Fruit fly (Drosophila melanogaster): ENCODE measurements around the gene Pten.

- TF ChIP-seq hth (optimal IDR thresholded peaks at IDR 0.05) (no peak), CG32772 (GFP tag; IDR thresholded peaks at IDR 0.05) (no peak), sna (GFP tag; IDR thresholded peaks at IDR 0.05; ENCODE audit: partially characterized antibody) (no peak)
Observed at dm6 chr2L:10259960-10260749, 694 bp downstream of the Pten start.
